Fruit fly (Drosophila melanogaster) whole organism, embryonic: ENCODE results near the gene Rpp30.

ENCODE experiments used
- Abd-B ChIP-seq: fragments of 200-800 bp; sonication (Bioruptor generic); optimal IDR thresholded peaks from 2 replicates; lab custom pipeline; 2018; ENCODE audit warnings: missing biosample characterization, mild to moderate bottlenecking, missing genetic modification characterization, moderate library complexity
- B-H1 ChIP-seq: fragments of 200-800 bp; sonication (Bioruptor generic); IDR thresholded peaks from 3 replicates; pipeline ENCODE4 v1.3.6; 2022; ENCODE audit warnings: missing biosample characterization, missing genetic modification characterization
- Bgb ChIP-seq: fragments of 200-800 bp; sonication (Bioruptor generic); IDR thresholded peaks from 2 replicates; pipeline ENCODE4 v1.3.6; 2022; ENCODE audit warnings: missing biosample characterization, missing genetic modification characterization; ENCODE audit not compliant: partially characterized antibody
- CG10431 ChIP-seq: fragments of 200-800 bp; sonication (Bioruptor generic); optimal IDR thresholded peaks from 3 replicates; lab custom pipeline; 2018; ENCODE audit warnings: missing biosample characterization, mild to moderate bottlenecking, missing genetic modification characterization
- CG1233 ChIP-seq: fragments of 200-800 bp; sonication (Bioruptor generic); optimal IDR thresholded peaks from 4 replicates; lab custom pipeline; 2018; ENCODE audit warnings: missing biosample characterization, mild to moderate bottlenecking, missing genetic modification characterization
- CG12942 ChIP-seq: fragments of 200-800 bp; sonication (Bioruptor generic); optimal IDR thresholded peaks from 3 replicates; lab custom pipeline; 2016; ENCODE audit warnings: missing biosample characterization, missing genetic modification characterization
- CG17359 ChIP-seq: fragments of 200-800 bp; sonication (Bioruptor generic); optimal IDR thresholded peaks from 3 replicates; lab custom pipeline; 2018; ENCODE audit warnings: missing biosample characterization, mild to moderate bottlenecking, missing genetic modification characterization, moderate library complexity
- CG17385 ChIP-seq: fragments of 200-800 bp; sonication (Bioruptor generic); optimal IDR thresholded peaks from 3 replicates; lab custom pipeline; 2018; ENCODE audit warnings: missing biosample characterization, mild to moderate bottlenecking, missing genetic modification characterization
- CG17568 ChIP-seq: fragments of 200-800 bp; sonication (Bioruptor generic); optimal IDR thresholded peaks from 2 replicates; lab custom pipeline; 2018; ENCODE audit warnings: missing biosample characterization, mild to moderate bottlenecking, missing genetic modification characterization, moderate library complexity
- CG17802 ChIP-seq: fragments of 200-800 bp; sonication (Bioruptor generic); optimal IDR thresholded peaks from 2 replicates; lab custom pipeline; 2018; ENCODE audit warnings: missing biosample characterization, mild to moderate bottlenecking, missing genetic modification characterization, moderate library complexity
- CG1792 ChIP-seq: fragments of 200-800 bp; sonication (Bioruptor generic); optimal IDR thresholded peaks from 2 replicates; lab custom pipeline; 2016; ENCODE audit warnings: missing biosample characterization, missing genetic modification characterization
- CG18011 ChIP-seq: fragments of 200-800 bp; sonication (Bioruptor generic); optimal IDR thresholded peaks from 2 replicates; lab custom pipeline; 2017; ENCODE audit warnings: missing biosample characterization, missing genetic modification characterization, mild to moderate bottlenecking, moderate library complexity, missing genotype
- CG18476 ChIP-seq: fragments of 200-800 bp; sonication (Bioruptor generic); optimal IDR thresholded peaks from 2 replicates; lab custom pipeline; 2016; ENCODE audit warnings: missing biosample characterization, mild to moderate bottlenecking, missing genetic modification characterization
- CG2120 ChIP-seq: fragments of 200-800 bp; sonication (Bioruptor generic); optimal IDR thresholded peaks from 3 replicates; lab custom pipeline; 2016; ENCODE audit warnings: missing biosample characterization, missing genetic modification characterization
- CG31441 ChIP-seq: fragments of 200-800 bp; sonication (Bioruptor generic); IDR thresholded peaks from 2 replicates; pipeline ENCODE4 v1.3.6; 2022; ENCODE audit warnings: missing biosample characterization, missing genetic modification characterization
- CG34224 ChIP-seq: fragments of 200-800 bp; sonication (Bioruptor generic); IDR thresholded peaks from 3 replicates; pipeline ENCODE4 v1.3.6; 2022; ENCODE audit warnings: missing biosample characterization, missing genetic modification characterization; ENCODE audit not compliant: partially characterized antibody
- CG6175 ChIP-seq: fragments of 200-800 bp; sonication (Bioruptor generic); IDR thresholded peaks from 3 replicates; pipeline ENCODE4 v1.3.6; 2022; ENCODE audit warnings: missing biosample characterization, missing genetic modification characterization
- CG6854 ChIP-seq: fragments of 200-800 bp; sonication (Bioruptor generic); optimal IDR thresholded peaks from 3 replicates; lab custom pipeline; 2017; ENCODE audit warnings: missing biosample characterization, mild to moderate bottlenecking, missing genetic modification characterization
- CG7786 ChIP-seq: fragments of 200-800 bp; sonication (Bioruptor generic); optimal IDR thresholded peaks from 2 replicates; lab custom pipeline; 2016; ENCODE audit warnings: missing biosample characterization, missing genetic modification characterization
- CG7987 ChIP-seq: fragments of 200-800 bp; sonication (Bioruptor generic); optimal IDR thresholded peaks from 2 replicates; lab custom pipeline; 2018; ENCODE audit warnings: missing biosample characterization, mild to moderate bottlenecking, missing genetic modification characterization, moderate library complexity
- CG8359 ChIP-seq: fragments of 200-800 bp; sonication (Bioruptor generic); optimal IDR thresholded peaks from 2 replicates; lab custom pipeline; 2017; ENCODE audit warnings: missing biosample characterization, mild to moderate bottlenecking, missing genetic modification characterization, borderline replicate concordance
- Chrac-16 ChIP-seq: fragments of 200-800 bp; sonication (Bioruptor generic); optimal IDR thresholded peaks from 3 replicates; lab custom pipeline; 2016; ENCODE audit warnings: missing biosample characterization, missing genetic modification characterization
- Dad ChIP-seq: fragments of 200-800 bp; sonication (Bioruptor generic); optimal IDR thresholded peaks from 3 replicates; lab custom pipeline; 2016; ENCODE audit warnings: missing biosample characterization, missing genetic modification characterization
- Deaf1 ChIP-seq: fragments of 200-800 bp; optimal IDR thresholded peaks from 3 replicates; lab custom pipeline; 2019; ENCODE audit warnings: missing biosample characterization, mild to moderate bottlenecking, missing genetic modification characterization, moderate library complexity
- E2f2 ChIP-seq: fragments of 200-800 bp; sonication (Bioruptor generic); IDR thresholded peaks from 2 replicates; pipeline ENCODE4 v1.3.6; 2022; ENCODE audit warnings: missing biosample characterization, missing genetic modification characterization
- Med ChIP-seq: fragments of 200-800 bp; sonication (Bioruptor generic); peaks from one replicate; lab custom pipeline; 2016; ENCODE audit warnings: missing biosample characterization, missing genetic modification characterization, mild to moderate bottlenecking, inconsistent platforms, moderate library complexity
- Opbp ChIP-seq: fragments of 200-800 bp; sonication (Bioruptor generic); IDR thresholded peaks from 3 replicates; pipeline ENCODE4 v1.3.6; 2022; ENCODE audit warnings: missing biosample characterization, missing genetic modification characterization; ENCODE audit not compliant: partially characterized antibody
- Poxn ChIP-seq: fragments of 200-800 bp; sonication (Bioruptor generic); IDR thresholded peaks from 2 replicates; pipeline ENCODE4 v1.3.6; 2022; ENCODE audit warnings: missing biosample characterization, missing genetic modification characterization
- Sox100B ChIP-seq: fragments of 200-800 bp; sonication (Bioruptor generic); optimal IDR thresholded peaks from 3 replicates; lab custom pipeline; 2018; ENCODE audit warnings: missing biosample characterization, mild to moderate bottlenecking, missing genetic modification characterization
- Tbp ChIP-seq: fragments of >200 bp; optimal IDR thresholded peaks from 2 replicates; lab custom pipeline; 2018; ENCODE audit warnings: missing biosample characterization, missing genetic modification characterization
- Usf ChIP-seq: fragments of 200-800 bp; sonication (Bioruptor generic); optimal IDR thresholded peaks from 2 replicates; lab custom pipeline; 2017; ENCODE audit warnings: missing genotype, missing biosample characterization, missing genetic modification characterization
- Vsx1 ChIP-seq: fragments of 200-800 bp; sonication (Bioruptor generic); optimal IDR thresholded peaks from 2 replicates; lab custom pipeline; 2017; ENCODE audit warnings: missing biosample characterization, mild to moderate bottlenecking, missing genetic modification characterization, missing genetic modification reagents
- cad ChIP-seq: fragments of >200 bp; optimal IDR thresholded peaks from 2 replicates; lab custom pipeline; 2017; ENCODE audit warnings: missing biosample characterization, missing genetic modification characterization
- chif ChIP-seq, 2 experiments: fragments of 200-800 bp; sonication (Bioruptor generic); optimal IDR thresholded peaks; 3 replicates each; lab custom pipeline; 2016; ENCODE audit warnings: missing biosample characterization in 2 of 2, missing genetic modification characterization in 2 of 2
- chm ChIP-seq: fragments of 200-800 bp; sonication (Bioruptor generic); IDR thresholded peaks from 2 replicates; pipeline ENCODE4 v1.3.6; 2022; ENCODE audit warnings: missing biosample characterization, missing genetic modification characterization
- crc ChIP-seq: fragments of 200-800 bp; sonication (Bioruptor generic); optimal IDR thresholded peaks from 2 replicates; lab custom pipeline; 2016; ENCODE audit warnings: missing biosample characterization, missing genetic modification characterization
- crol ChIP-seq: fragments of 200-800 bp; sonication (Bioruptor generic); IDR thresholded peaks from 2 replicates; pipeline ENCODE4 v1.3.6; 2022; ENCODE audit warnings: missing biosample characterization, missing genetic modification characterization
- dm ChIP-seq: fragments of 200-800 bp; sonication (Bioruptor generic); optimal IDR thresholded peaks from 3 replicates; lab custom pipeline; 2016; ENCODE audit warnings: missing biosample characterization, missing genetic modification characterization
- fu2 ChIP-seq: fragments of 200-800 bp; sonication (Bioruptor generic); optimal IDR thresholded peaks from 2 replicates; lab custom pipeline; 2016; ENCODE audit warnings: missing biosample characterization, missing genetic modification characterization
- ind ChIP-seq: fragments of 200-800 bp; sonication (Bioruptor generic); optimal IDR thresholded peaks from 3 replicates; lab custom pipeline; 2016; ENCODE audit warnings: missing biosample characterization, missing genetic modification characterization
- insv ChIP-seq, 2 experiments: fragments of 200-800 bp; sonication (Bioruptor generic); optimal IDR thresholded peaks; 3 replicates each; lab custom pipeline; 2016 to 2018; ENCODE audit warnings: missing biosample characterization in 2 of 2, missing genetic modification characterization in 2 of 2
- lbe ChIP-seq: fragments of 200-800 bp; sonication (Bioruptor generic); optimal IDR thresholded peaks from 2 replicates; lab custom pipeline; 2016; ENCODE audit warnings: missing biosample characterization, mild to moderate bottlenecking, missing genetic modification characterization
- mirr ChIP-seq: fragments of 200-800 bp; sonication (Bioruptor generic); optimal IDR thresholded peaks from 3 replicates; lab custom pipeline; 2018; ENCODE audit warnings: missing biosample characterization, mild to moderate bottlenecking, missing genetic modification characterization
- mld ChIP-seq: fragments of 200-800 bp; sonication (Bioruptor generic); IDR thresholded peaks from 3 replicates; pipeline ENCODE4 v1.3.6; 2022; ENCODE audit warnings: missing biosample characterization, missing genetic modification characterization; ENCODE audit not compliant: partially characterized antibody
- pb ChIP-seq: fragments of 200-800 bp; sonication (Bioruptor generic); optimal IDR thresholded peaks from 3 replicates; lab custom pipeline; 2016; ENCODE audit warnings: missing biosample characterization, missing genetic modification characterization
- scrt ChIP-seq: fragments of 200-800 bp; sonication (Bioruptor generic); optimal IDR thresholded peaks from 2 replicates; lab custom pipeline; 2018; ENCODE audit warnings: missing biosample characterization, mild to moderate bottlenecking, missing genetic modification characterization, moderate library complexity
- sim ChIP-seq: fragments of 200-800 bp; sonication (Bioruptor generic); IDR thresholded peaks from 2 replicates; pipeline ENCODE4 v1.3.6; 2022; ENCODE audit warnings: missing biosample characterization, missing genetic modification characterization
- sug ChIP-seq: fragments of 200-800 bp; optimal IDR thresholded peaks from 2 replicates; lab custom pipeline; 2019; ENCODE audit warnings: missing biosample characterization, mild to moderate bottlenecking, missing genetic modification characterization, moderate library complexity
- tap ChIP-seq: fragments of 200-800 bp; optimal IDR thresholded peaks from 3 replicates; lab custom pipeline; 2019; ENCODE audit warnings: missing biosample characterization, mild to moderate bottlenecking, missing genetic modification characterization, moderate library complexity
- unc-4 ChIP-seq: fragments of 200-800 bp; sonication (Bioruptor generic); IDR thresholded peaks from 2 replicates; pipeline ENCODE4 v1.3.6; 2022; ENCODE audit warnings: missing biosample characterization, missing genetic modification characterization; ENCODE audit not compliant: partially characterized antibody

The Rpp30 gene

DNA sequence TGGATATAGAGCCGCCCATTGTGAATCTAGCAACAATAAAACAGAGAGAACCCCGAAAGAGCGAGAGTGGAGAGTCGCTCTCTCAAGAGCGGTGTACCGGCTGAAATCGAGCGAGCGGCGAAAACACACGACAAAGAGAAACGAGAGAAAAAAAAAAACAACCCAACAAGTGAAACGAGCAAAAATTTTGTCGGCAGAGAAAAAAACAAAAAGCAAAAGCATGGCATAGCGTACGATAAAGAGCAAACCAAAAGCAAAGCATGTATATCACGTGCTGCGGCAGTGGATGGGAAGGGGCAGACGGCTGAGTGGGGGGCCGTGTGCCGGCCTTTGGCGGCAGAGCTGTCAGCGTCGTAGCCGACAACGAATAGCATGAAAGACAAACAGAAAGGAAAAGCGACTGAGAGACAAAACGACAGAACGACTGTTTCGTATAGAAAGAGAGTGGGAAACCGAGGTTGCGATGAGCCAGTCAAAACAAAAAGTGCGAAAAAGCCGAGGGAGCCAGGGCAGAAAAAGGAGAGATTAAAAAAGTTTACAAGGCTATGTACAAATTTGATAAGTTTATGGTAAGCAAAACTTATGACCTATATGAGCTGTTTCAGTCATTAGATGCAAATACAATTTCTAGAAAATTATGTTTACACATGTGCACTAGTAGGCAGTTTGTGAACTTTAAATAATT is 5.4 kb downstream of the Rpp30 start (continued):
- TF ChIP-seq Bgb (GFP tag; lab: Robert Waterston, UW) (peak; percentile 23; the same call in 1 of the 2 replicates), Usf (GFP tag; lab: Kevin White, UChicago) (no peak), E2f2 (GFP tag; lab: Robert Waterston, UW) (no peak), Deaf1 (peak; percentile 40), Poxn (no peak), pb (GFP tag; lab: Kevin White, UChicago) (no peak), CG17359 (tag; lab: Kevin White, UChicago) (no peak), sug (tag; lab: Kevin White, UChicago) (peak; percentile 80), mirr (GFP tag; lab: Kevin White, UChicago) (peak; percentile 41), Sox100B (no peak), tap (tag; lab: Kevin White, UChicago) (no peak), Tbp (GFP tag; lab: Kevin White, UChicago) (no peak), CG8359 (no peak), CG31441 (GFP tag; lab: Robert Waterston, UW) (no peak), Vsx1 (GFP tag; lab: Kevin White, UChicago) (no peak), Chrac-16 (no peak), mld (GFP tag; lab: Robert Waterston, UW) (no peak), chif (GFP tag; optimal IDR thresholded peaks at IDR 0.05; lab: Kevin White, UChicago) (no peak), CG18476 (GFP tag; lab: Kevin White, UChicago) (no peak), Med (peak; percentile 67), cad (GFP tag; lab: Kevin White, UChicago) (peak; percentile 69), CG7987 (GFP tag; lab: Kevin White, UChicago) (peak; percentile 89), CG34224 (GFP tag; lab: Robert Waterston, UW) (peak; percentile 49; the same call in 2 of the 3 replicates), CG10431 (GFP tag; lab: Kevin White, UChicago) (peak; percentile 14), dm (GFP tag; lab: Kevin White, UChicago) (peak; percentile 11), CG2120 (no peak), insv (GFP tag; optimal IDR thresholded peaks at IDR 0.05; lab: Kevin White, UChicago) (no peak), crc (GFP tag; lab: Kevin White, UChicago) (no peak), unc-4 (GFP tag; lab: Robert Waterston, UW) (peak; percentile 58), Abd-B (GFP tag; lab: Kevin White, UChicago) (no peak), scrt (peak; percentile 92), CG1792 (GFP tag; lab: Kevin White, UChicago) (no peak), CG17568 (peak; percentile 18), sim (GFP tag; lab: Robert Waterston, UW) (no peak), lbe (GFP tag; lab: Kevin White, UChicago) (peak; percentile 61), CG6175 (GFP tag; lab: Robert Waterston, UW) (no peak), Opbp (GFP tag; lab: Robert Waterston, UW) (no peak), CG12942 (GFP tag; lab: Kevin White, UChicago) (no peak), B-H1 (GFP tag; lab: Robert Waterston, UW) (no peak), CG7786 (GFP tag; lab: Kevin White, UChicago) (no peak), ind (no peak), crol (peak; percentile 96), chm (GFP tag; lab: Robert Waterston, UW) (peak; percentile 53; the same call in 1 of the 2 replicates), CG18011 (no peak), Dad (GFP tag; lab: Kevin White, UChicago) (no peak), CG1233 (GFP tag; lab: Kevin White, UChicago) (no peak), fu2 (GFP tag; lab: Kevin White, UChicago) (no peak), CG6854 (GFP tag; lab: Kevin White, UChicago) (no peak), CG17385 (GFP tag; lab: Kevin White, UChicago) (peak; percentile 7), CG17802 (no peak)
